Worm (Caenorhabditis elegans) whole organism, L4/young adult: ENCODE results near the gene T20D4.7.
"Not testable (repeated sequence)": the region's sequence is repeated elsewhere in the genome, so short reads cannot be mapped to it uniquely, and the experiment has no call there.

Source experiments
- W03F9.2 ChIP-seq: fragments of 150-350 bp; optimal IDR thresholded peaks from 2 replicates; lab custom pipeline; 2014; ENCODE audit warnings: missing biosample characterization, missing genetic modification characterization
- dao-5 ChIP-seq: sonication (generic microtip); optimal IDR thresholded peaks from 2 replicates; lab custom pipeline; 2016; ENCODE audit warnings: missing genotype, missing genetic modification characterization, moderate library complexity, missing compliant biosample characterization
- him-1 ChIP-seq: sonication (generic microtip); optimal IDR thresholded peaks from 2 replicates; lab custom pipeline; 2016; ENCODE audit warnings: missing genotype, missing genetic modification reagents, missing genetic modification characterization, missing compliant biosample characterization

The T20D4.7 gene

DNA sequence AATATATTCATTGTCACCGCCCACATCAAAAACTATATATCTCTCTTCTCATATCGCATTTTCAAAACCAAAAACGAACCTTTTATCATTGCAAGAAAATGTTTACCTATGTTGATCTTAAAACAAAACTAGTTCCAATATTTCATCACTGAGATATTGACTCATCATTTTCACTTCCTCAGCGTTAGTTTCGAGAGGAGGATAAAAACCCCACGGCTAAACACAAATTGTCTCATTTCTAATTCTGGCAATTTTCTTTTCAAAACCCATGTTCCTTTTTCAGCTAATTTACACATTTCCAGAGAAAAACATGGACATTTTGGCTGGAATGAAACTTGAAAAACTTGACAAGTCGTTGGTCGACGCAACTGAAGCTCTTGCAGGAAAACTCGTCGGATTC, at the start of gene T20D4.7:
T20D4.7 (plus strand) TSS at position 301 of the 400 bp plus-strand sequence.
- TF ChIP-seq him-1 (tag; lab: Kevin White, UChicago): no peak
- TF ChIP-seq W03F9.2 (tag; lab: Kevin White, UChicago): no peak
- no peak for TF ChIP-seq dao-5

DNA sequence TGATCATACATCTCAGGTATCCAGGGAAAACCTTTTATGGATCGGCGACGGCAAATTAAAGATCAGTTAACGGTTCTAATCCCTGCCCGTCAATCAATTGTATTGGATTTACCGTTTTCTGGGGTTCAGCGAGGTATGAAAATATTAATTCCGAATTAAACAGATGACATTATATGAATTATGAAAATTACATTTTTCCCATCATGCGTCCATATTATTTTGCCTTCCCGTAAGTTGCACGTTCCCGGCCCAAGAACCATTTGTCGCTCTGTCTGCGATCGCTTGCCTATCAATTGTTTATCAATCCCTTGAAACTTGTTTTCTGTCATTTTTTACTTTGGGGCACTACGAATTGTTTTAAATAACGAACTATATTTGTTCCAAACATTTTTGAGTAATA, 47.1 kb upstream of the T20D4.7 start:
- no peak for TF ChIP-seq W03F9.2 (tag; lab: Kevin White, UChicago)
- TF ChIP-seq him-1 (tag; lab: Kevin White, UChicago): no peak
- TF ChIP-seq dao-5: no peak

DNA sequence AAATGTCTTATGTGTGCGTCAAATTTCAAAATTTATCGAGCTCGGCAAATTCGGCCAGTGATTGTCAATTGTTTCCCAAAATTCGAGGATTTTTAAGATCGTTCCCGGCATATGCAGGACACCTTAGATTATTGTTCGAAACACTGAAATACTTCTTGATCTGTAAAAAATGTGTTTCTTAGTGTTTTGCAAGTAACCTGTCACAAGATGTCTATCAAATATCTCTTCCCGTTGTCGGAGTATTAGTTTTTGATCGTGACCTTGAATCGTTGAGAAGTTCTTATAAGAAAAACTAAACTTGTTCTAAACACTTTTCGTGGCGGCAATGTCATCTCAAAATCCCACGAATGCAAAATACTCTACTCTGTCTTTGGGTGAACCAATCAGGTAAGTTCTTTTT, 46.2 kb upstream of the T20D4.7 start, which contains the start of gene C04E12.4:
C04E12.4 (plus strand) TSS at position 301 of the 400 bp plus-strand sequence.
- TF ChIP-seq W03F9.2 (tag; lab: Kevin White, UChicago) (no peak), him-1 (tag; lab: Kevin White, UChicago) (no peak), dao-5 (no peak)

DNA sequence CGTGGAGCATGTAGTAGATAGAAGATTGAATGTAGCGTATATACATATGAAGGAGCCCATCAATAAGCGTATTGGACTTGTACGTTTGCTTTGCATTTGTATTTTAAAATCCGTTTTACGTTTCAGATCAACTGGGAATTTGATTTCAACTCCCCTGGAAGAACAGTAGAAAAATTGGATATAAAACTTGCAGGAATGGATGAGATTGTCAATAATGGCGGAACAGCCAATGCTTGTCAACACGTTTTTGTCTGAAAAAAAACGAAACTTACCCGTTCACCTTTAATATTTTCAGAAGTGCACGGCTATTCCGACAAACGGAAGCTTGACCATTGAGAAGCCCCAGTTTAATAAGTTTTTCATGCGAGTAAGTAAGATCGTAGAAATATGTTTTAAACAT, 40.9 kb upstream of the T20D4.7 start, which contains the start of gene C04E12.2:
C04E12.2 (plus strand) TSS at position 301 of the 400 bp plus-strand sequence.
- not testable (repeated sequence) for TF ChIP-seq W03F9.2 (tag; lab: Kevin White, UChicago); him-1 (tag; lab: Kevin White, UChicago); dao-5

ce11 chrV:3372673-3373072, 36.0 kb upstream of the T20D4.7 start, which contains the start of gene srx-121:
srx-121 (minus strand) TSS chrV:3372773.
- TF ChIP-seq dao-5 (no peak), W03F9.2 (tag; lab: Kevin White, UChicago) (no peak), him-1 (tag; lab: Kevin White, UChicago) (no peak)

DNA sequence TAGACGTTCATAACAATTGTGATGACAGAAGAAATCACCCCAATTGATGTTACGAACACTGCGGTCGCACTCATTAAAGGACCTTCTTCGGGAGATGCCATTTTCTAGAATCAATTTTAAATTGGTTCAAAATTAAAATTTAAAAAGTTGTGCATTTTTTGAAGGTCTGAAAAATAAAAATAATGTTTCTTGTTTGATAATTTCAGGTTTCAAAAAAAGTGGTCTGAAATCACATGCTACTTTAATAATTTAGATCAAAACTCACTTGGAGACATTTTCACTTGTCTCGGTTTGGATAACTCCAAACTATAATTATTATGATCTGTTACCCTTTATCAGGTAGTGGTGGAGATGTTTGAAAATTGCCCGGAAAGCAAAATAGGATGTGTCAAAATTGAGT, 31.7 kb upstream of the T20D4.7 start, which contains the start of gene srbc-2:
srbc-2 (minus strand) TSS at position 101 of the 400 bp plus-strand sequence.
- TF ChIP-seq dao-5 (no peak), W03F9.2 (tag; lab: Kevin White, UChicago) (no peak), him-1 (tag; lab: Kevin White, UChicago) (no peak)

DNA sequence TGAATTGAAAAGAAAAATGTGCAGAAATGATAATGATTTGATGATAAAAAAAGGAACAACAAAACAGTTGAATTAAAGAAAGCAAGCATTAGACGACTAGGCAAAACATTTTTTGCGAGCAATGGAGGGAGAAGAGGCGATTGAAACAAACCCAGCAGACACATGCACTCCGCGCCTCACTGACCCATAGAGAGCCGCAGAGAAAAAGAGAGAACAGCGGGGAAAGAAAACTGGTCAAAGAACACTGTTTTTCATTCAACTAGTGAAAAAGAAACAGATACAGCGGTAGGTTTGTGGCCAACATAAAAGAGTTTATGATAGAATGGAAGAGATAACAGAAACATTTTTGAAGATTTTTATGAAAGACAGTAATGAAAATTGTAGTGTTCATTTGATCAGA, 20.4 kb upstream of the T20D4.7 start:
- TF ChIP-seq dao-5 (no peak), W03F9.2 (tag; lab: Kevin White, UChicago) (no peak), him-1 (tag; lab: Kevin White, UChicago) (no peak)

ce11 chrV:3391005-3391404, 17.7 kb upstream of the T20D4.7 start:
- TF ChIP-seq W03F9.2 (tag; lab: Kevin White, UChicago): no peak
- no peak for TF ChIP-seq dao-5
- TF ChIP-seq him-1 (tag; lab: Kevin White, UChicago): no peak

ce11 chrV:3394065-3394464, 14.6 kb upstream of the T20D4.7 start:
- TF ChIP-seq W03F9.2 (tag; lab: Kevin White, UChicago): no peak
- TF ChIP-seq him-1 (tag; lab: Kevin White, UChicago): no peak
- TF ChIP-seq dao-5: no peak

DNA sequence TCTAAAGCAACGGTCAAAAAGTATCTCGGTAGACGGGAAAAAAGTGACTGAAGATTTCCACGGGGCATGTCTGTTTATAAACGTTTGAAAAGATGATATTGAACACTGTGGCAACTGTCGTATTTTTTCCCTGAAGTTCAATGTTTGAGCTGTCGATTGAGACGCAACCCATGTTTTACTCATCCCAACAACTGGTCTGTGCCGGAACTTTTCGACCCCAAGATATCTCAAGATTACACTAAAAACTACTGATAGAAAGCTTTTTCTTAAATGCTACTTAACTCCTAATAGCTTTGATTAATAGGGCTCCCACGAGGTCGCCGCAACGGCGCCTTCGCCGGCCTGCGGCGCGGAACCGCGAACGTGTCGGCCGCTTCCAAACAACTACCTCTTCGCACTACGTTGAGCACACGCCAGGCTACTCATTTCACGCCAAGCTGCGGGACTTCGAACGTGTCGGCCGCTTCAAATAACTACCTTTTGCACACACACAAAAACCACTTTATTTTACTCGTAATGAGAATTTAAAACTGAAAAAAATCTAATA, 13.9 kb upstream of the T20D4.7 start, which contains the start of gene T20D4.15:
T20D4.15 (minus strand) TSS at position 51 of the 547 bp plus-strand sequence.
- TF ChIP-seq him-1 (tag; lab: Kevin White, UChicago) (no peak), dao-5 (no peak), W03F9.2 (tag; lab: Kevin White, UChicago) (no peak)

ce11 chrV:3396765-3397164, 11.9 kb upstream of the T20D4.7 start, which contains the start of gene T20D4.12:
T20D4.12 (plus strand) TSS chrV:3397065.
- not testable (repeated sequence) for TF ChIP-seq W03F9.2 (tag; lab: Kevin White, UChicago); him-1 (tag; lab: Kevin White, UChicago); dao-5

ce11 chrV:3398314-3398713, 10.4 kb upstream of the T20D4.7 start, which contains the start of gene T20D4.11:
T20D4.11 (plus strand) TSS chrV:3398690.
- TF ChIP-seq dao-5 (no peak), him-1 (tag; lab: Kevin White, UChicago) (no peak), W03F9.2 (tag; lab: Kevin White, UChicago) (no peak)

DNA sequence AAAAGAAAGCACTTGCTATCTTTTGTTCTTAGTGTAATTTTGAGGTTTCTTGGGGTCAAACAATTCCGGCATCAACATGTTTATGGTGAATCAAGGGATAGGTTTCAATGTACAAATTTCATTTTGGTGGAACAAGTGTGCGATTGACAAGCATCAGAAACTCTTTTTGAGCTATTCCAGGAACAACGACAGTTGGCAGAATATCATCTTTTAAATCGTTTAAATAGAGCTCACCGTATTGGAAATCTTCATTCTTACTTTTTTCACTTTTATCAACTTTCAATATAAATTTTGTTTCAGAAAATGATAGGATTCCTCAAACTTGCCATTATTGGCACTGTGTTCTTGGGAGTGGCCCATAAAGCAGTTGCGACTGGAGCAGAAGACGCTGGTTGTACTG, 8.8 kb upstream of the T20D4.7 start, which contains the start of gene T20D4.10:
T20D4.10 (plus strand) TSS at position 301 of the 400 bp plus-strand sequence.
- TF ChIP-seq dao-5; him-1 (tag; lab: Kevin White, UChicago); W03F9.2 (tag; lab: Kevin White, UChicago): not testable (repeated sequence)

DNA sequence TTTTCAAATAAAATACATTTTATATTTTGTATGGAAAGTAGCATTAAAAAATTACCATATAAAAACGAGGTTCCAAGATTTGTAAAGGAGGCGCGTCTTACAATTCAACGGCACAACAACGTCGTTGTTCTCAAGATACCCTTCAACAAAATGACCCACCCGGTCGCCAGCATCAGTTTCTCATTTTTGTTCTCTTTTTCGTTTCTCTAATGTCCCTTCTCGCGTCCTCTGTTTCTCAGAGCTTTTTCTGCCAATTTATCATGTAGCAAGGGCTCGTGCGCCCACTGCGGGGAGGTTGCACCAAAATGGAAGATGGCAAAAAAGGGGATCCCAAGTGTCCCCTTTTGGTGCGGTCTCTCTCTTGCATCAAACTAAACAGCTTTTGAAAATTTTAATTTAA, 796 bp downstream of the T20D4.7 start:
- no peak for TF ChIP-seq dao-5
- no peak for TF ChIP-seq W03F9.2 (tag; lab: Kevin White, UChicago)
- no peak for TF ChIP-seq him-1 (tag; lab: Kevin White, UChicago)
